Worm (Caenorhabditis elegans) whole organism, L3 larva: ENCODE results near the gene hpr-9.

Experiments used
- aly-2 ChIP-seq: fragments of 150-350 bp; optimal IDR thresholded peaks from 2 replicates; lab custom pipeline; 2014; ENCODE audit warnings: missing biosample characterization, missing genetic modification characterization
- ama-1 ChIP-seq: fragments of 150-350 bp; optimal IDR thresholded peaks from 2 replicates; lab custom pipeline; 2018
- ceh-16 ChIP-seq: sonication (generic microtip); optimal IDR thresholded peaks from 2 replicates; lab custom pipeline; 2017; ENCODE audit warnings: missing biosample characterization, missing genetic modification characterization
- ceh-28 ChIP-seq: fragments of 150-350 bp; optimal IDR thresholded peaks from 2 replicates; lab custom pipeline; 2014; ENCODE audit warnings: missing biosample characterization, missing genetic modification reagents, missing genetic modification characterization
- ceh-82 ChIP-seq: fragments of 150-350 bp; optimal IDR thresholded peaks from 2 replicates; lab custom pipeline; 2014; ENCODE audit warnings: missing biosample characterization, missing genetic modification characterization
- ceh-9 ChIP-seq: sonication (generic microtip); optimal IDR thresholded peaks from 2 replicates; lab custom pipeline; 2018; ENCODE audit warnings: missing biosample characterization, missing genetic modification characterization
- elt-2 ChIP-seq: sonication (generic microtip); optimal IDR thresholded peaks from 2 replicates; lab custom pipeline; 2016; ENCODE audit warnings: missing genetic modification reagents, mild to moderate bottlenecking, missing genetic modification characterization, missing compliant biosample characterization
- elt-3 ChIP-seq, 3 experiments: fragments of 150-350 bp in 1 of 3; sonication (generic microtip) in 2 of 3; optimal IDR thresholded peaks; 2 replicates in 2 of 3; 4 replicates in 1 of 3; lab custom pipeline; 2014 to 2017; ENCODE audit warnings: missing biosample characterization in 3 of 3, missing genetic modification characterization in 3 of 3
- fkh-10 ChIP-seq: sonication (generic microtip); optimal IDR thresholded peaks from 2 replicates; lab custom pipeline; 2017; ENCODE audit warnings: missing biosample characterization, missing genetic modification reagents, missing genetic modification characterization
- fkh-2 ChIP-seq: fragments of 150-350 bp; optimal IDR thresholded peaks from 2 replicates; lab custom pipeline; 2014; ENCODE audit warnings: missing biosample characterization, missing genetic modification reagents, missing genetic modification characterization
- fos-1 ChIP-seq: fragments of 150-350 bp; optimal IDR thresholded peaks from 2 replicates; lab custom pipeline; 2014; ENCODE audit warnings: missing biosample characterization, missing genetic modification characterization
- hmg-11 ChIP-seq: sonication (generic microtip); optimal IDR thresholded peaks from 2 replicates; lab custom pipeline; 2016; ENCODE audit warnings: missing genetic modification characterization, missing compliant biosample characterization
- lin-15B ChIP-seq: fragments of 150-350 bp; optimal IDR thresholded peaks from 2 replicates; lab custom pipeline; 2014; ENCODE audit warnings: missing biosample characterization, missing genetic modification characterization
- lin-39 ChIP-seq: fragments of 150-350 bp; optimal IDR thresholded peaks from 2 replicates; lab custom pipeline; 2018; ENCODE audit warnings: missing biosample characterization, missing genetic modification reagents, missing genetic modification characterization
- lsy-12 ChIP-seq: sonication (generic microtip); optimal IDR thresholded peaks from 2 replicates; lab custom pipeline; 2016; ENCODE audit warnings: mild to moderate bottlenecking, missing genetic modification characterization, missing compliant biosample characterization
- mml-1 ChIP-seq: fragments of 150-350 bp; sonication (generic microtip); optimal IDR thresholded peaks from 3 replicates; lab custom pipeline; 2014; ENCODE audit warnings: missing biosample characterization, missing genetic modification characterization
- nhr-12 ChIP-seq: fragments of 150-350 bp; optimal IDR thresholded peaks from 2 replicates; lab custom pipeline; 2014; ENCODE audit warnings: missing biosample characterization, missing genetic modification characterization
- nhr-23 ChIP-seq: fragments of 150-350 bp; optimal IDR thresholded peaks from 2 replicates; lab custom pipeline; 2014; ENCODE audit warnings: missing biosample characterization, missing genetic modification reagents, missing genetic modification characterization
- nhr-237 ChIP-seq: fragments of 150-350 bp; optimal IDR thresholded peaks from 2 replicates; lab custom pipeline; 2014; ENCODE audit warnings: missing biosample characterization, missing genetic modification characterization
- nhr-25 ChIP-seq: sonication (generic microtip); optimal IDR thresholded peaks from 2 replicates; lab custom pipeline; 2017; ENCODE audit warnings: missing biosample characterization, missing genetic modification characterization
- nhr-28 ChIP-seq: fragments of 150-350 bp; optimal IDR thresholded peaks from 2 replicates; lab custom pipeline; 2014; ENCODE audit warnings: missing biosample characterization, missing genetic modification characterization
- nhr-76 ChIP-seq: fragments of 150-350 bp; sonication (generic microtip); optimal IDR thresholded peaks from 5 replicates; lab custom pipeline; 2014; ENCODE audit warnings: missing biosample characterization, missing genetic modification characterization
- pha-4 ChIP-seq: fragments of 150-350 bp; optimal IDR thresholded peaks from 2 replicates; lab custom pipeline; 2014; ENCODE audit warnings: missing biosample characterization, missing genetic modification reagents, missing genetic modification characterization
- pqm-1 ChIP-seq: fragments of 150-350 bp; optimal IDR thresholded peaks from 2 replicates; lab custom pipeline; 2017; ENCODE audit warnings: missing biosample characterization, missing genetic modification characterization, inconsistent platforms
- sea-2 ChIP-seq: fragments of 150-350 bp; sonication (generic microtip); optimal IDR thresholded peaks from 4 replicates; lab custom pipeline; 2014; ENCODE audit warnings: missing biosample characterization, missing genetic modification reagents, missing genetic modification characterization
- skn-1 ChIP-seq: fragments of 150-350 bp; optimal IDR thresholded peaks from 2 replicates; lab custom pipeline; 2014; ENCODE audit warnings: missing biosample characterization, missing genetic modification characterization
- snpc-4 ChIP-seq: fragments of 150-350 bp; optimal IDR thresholded peaks from 2 replicates; lab custom pipeline; 2014; ENCODE audit warnings: missing biosample characterization, missing genetic modification characterization
- unc-39 ChIP-seq: sonication (generic microtip); optimal IDR thresholded peaks from 4 replicates; lab custom pipeline; 2017; ENCODE audit warnings: missing biosample characterization, missing genetic modification characterization
- unc-62 ChIP-seq: fragments of 150-350 bp; sonication (generic microtip); optimal IDR thresholded peaks from 4 replicates; lab custom pipeline; 2014; ENCODE audit warnings: missing biosample characterization, missing genetic modification reagents, missing genetic modification characterization
- ztf-11 ChIP-seq: fragments of 150-350 bp; optimal IDR thresholded peaks from 2 replicates; lab custom pipeline; 2014; ENCODE audit warnings: missing biosample characterization, missing genetic modification characterization
- ztf-4 ChIP-seq: fragments of 150-350 bp; optimal IDR thresholded peaks from 2 replicates; lab custom pipeline; 2014; ENCODE audit warnings: missing biosample characterization, missing genetic modification characterization

The hpr-9 gene

DNA sequence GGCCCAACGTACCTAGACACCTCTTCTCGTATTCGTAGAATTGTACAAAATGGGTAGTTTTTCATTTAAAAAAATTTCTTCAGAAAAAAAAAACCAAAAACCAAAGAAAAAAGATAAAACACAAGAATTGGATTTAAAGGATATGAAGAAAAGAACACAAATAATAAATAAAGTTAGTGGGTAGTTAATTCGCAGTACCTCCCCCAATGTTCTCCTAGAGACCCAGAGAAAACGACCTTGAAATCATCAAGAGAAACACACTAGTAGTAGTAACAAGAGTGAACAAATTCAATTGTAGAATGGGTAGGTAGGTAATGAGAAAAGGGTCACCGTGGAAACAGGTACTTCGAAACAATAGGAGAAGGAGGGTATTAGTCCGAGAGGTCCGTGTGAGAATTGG is 43.6 kb upstream of the hpr-9 start:
- TF ChIP-seq lsy-12 (no peak), nhr-25 (tag; lab: Kevin White, UChicago) (peak; percentile 49), lin-15B (tag; lab: Kevin White, UChicago) (no peak), pha-4 (tag; lab: Kevin White, UChicago) (no peak), nhr-12 (tag; lab: Kevin White, UChicago) (no peak)

DNA sequence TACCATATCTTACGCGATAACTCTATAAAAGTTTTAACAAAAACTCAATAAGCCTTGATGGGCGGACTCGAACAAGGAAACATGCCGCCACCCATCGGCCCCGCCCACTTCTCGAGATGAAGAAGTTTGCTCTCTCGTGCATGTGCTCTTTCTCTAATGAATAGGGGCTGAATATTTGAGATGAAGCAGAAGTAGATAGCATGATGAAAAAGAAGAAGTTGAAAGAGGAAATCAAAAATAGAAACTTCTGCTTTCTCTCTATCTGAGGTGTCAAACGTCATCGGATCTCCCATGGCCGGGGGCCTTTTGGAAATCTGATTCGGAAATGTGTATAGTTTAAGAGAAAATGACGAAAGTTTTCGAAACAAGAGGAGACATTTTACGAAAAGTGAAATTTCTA is 42.5 kb upstream of the hpr-9 start:
- TF ChIP-seq skn-1 (no peak), lin-39 (no peak), ztf-4 (no peak), nhr-28 (no peak), unc-39 (no peak), mml-1 (tag; lab: Kevin White, UChicago) (no peak), ceh-82 (tag; lab: Kevin White, UChicago) (no peak), lin-15B (tag; lab: Kevin White, UChicago) (no peak), fkh-10 (GFP tag; lab: Kevin White, UChicago) (no peak), pqm-1 (tag; lab: Kevin White, UChicago) (no peak), ceh-28 (tag; lab: Kevin White, UChicago) (no peak), ama-1 (lab: Kevin White, UChicago) (no peak)

DNA sequence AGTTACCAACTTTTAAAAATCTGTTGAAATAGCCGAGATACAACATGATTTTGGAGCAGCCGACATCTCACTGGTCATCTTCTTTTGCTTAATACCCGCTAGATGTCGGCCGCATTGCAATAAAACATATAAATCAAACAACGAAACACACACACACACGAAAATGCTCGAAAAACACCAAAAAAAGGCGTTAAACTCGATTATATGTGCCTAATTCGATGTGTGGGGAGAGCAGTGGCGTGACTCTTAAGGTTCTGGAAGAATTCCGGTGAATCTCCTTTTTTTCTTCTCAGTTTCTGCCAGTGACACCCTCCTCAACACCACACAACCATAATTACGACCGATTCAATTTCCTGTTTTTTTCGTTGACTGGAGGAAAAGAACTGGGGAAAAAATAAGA is 41.1 kb upstream of the hpr-9 start:
- TF ChIP-seq sea-2 (GFP tag; lab: Kevin White, UChicago): no peak
- peak; percentile 24 for TF ChIP-seq snpc-4
- TF ChIP-seq, all 47 proteins: peak for 1

DNA sequence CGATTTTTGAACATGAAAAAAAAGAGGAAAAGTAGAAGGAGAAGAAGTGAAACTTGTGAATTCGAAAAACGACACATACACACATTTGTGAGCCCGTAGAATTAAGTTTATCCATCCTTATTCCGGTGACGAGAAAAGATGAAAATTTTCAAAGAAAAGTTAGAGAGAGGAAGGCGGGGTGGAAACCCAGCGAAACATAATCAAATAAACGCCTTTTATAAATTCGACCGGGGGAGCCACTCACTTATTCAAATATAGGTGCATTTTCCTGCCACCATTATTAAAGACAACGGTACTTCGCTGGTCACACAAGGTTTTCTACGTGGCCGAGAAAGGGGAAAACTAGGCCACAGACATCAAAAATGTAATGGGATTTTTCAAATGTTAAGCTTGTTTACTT is 37.9 kb upstream of the hpr-9 start:
- TF ChIP-seq fos-1 (no peak), ceh-9 (tag; lab: Kevin White, UChicago) (no peak), sea-2 (GFP tag; lab: Kevin White, UChicago) (no peak), ceh-16 (tag; lab: Kevin White, UChicago) (no peak), elt-3 (tag; optimal IDR thresholded peaks at IDR 0.05; lab: Kevin White, UChicago) (no peak), nhr-23 (tag; lab: Kevin White, UChicago) (no peak), ztf-11 (tag; lab: Kevin White, UChicago) (no peak), lin-39 (no peak), skn-1 (no peak), fkh-2 (tag; lab: Kevin White, UChicago) (no peak), nhr-76 (no peak)
- TF ChIP-seq, all 47 proteins: peak for 0

DNA sequence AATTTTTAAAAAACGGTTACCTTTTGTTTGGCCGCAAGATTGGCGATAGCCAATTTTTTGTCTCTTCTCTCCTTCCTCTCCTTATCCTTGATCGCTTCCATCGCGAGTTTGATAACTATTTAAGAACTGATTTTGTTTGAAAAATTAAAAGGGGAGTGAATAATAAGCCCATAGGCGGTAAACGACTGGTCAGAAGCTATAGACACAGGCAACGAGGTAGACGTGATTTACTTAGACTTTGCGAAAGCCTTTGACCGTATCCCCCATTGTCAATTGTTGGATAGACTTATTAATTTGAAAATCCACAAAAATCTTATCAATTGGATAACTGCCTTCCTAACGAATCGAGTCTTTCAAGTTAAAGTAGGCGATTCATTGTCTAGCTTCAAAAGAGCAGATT is 35.1 kb upstream of the hpr-9 start, which contains the start of gene Y45F3A.5:
Gene Y45F3A.5 (minus strand): TSS at position 101 of the 400 bp plus-strand sequence.
- TF ChIP-seq lin-15B (tag; lab: Kevin White, UChicago) (no peak), nhr-237 (no peak), hmg-11 (tag; lab: Kevin White, UChicago) (no peak), ceh-28 (tag; lab: Kevin White, UChicago) (no peak)

DNA sequence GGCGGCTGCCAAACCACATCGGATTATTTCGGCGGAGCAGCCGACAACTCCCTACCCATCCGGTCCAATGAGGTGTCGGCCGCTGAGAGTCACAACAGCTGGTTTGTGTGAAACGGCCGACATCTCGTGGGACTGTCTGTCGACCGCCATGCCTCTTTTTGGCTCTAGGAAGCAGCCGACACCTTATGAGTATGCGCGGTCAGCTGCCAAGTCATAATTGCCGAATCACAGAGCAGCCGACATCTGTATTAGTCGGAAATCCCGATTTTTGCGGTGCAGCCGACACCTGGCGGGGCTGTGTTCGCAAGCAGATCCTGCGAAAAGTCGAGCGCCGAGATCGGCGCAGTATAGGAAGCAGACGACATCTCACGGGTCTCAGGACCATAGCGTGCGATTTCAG is 29.3 kb upstream of the hpr-9 start:
- TF ChIP-seq pha-4 (tag; lab: Kevin White, UChicago) (no peak), ama-1 (lab: Kevin White, UChicago) (no peak), sea-2 (GFP tag; lab: Kevin White, UChicago) (no peak), snpc-4 (no peak), fos-1 (no peak), aly-2 (tag; lab: Kevin White, UChicago) (no peak), unc-62 (GFP tag; lab: Kevin White, UChicago) (no peak), ceh-28 (tag; lab: Kevin White, UChicago) (no peak), ztf-4 (no peak), fkh-10 (GFP tag; lab: Kevin White, UChicago) (no peak), mml-1 (tag; lab: Kevin White, UChicago) (no peak), fkh-2 (tag; lab: Kevin White, UChicago) (no peak), hmg-11 (tag; lab: Kevin White, UChicago) (no peak), nhr-76 (no peak), ceh-82 (tag; lab: Kevin White, UChicago) (no peak), nhr-28 (no peak), lin-39 (no peak), nhr-25 (tag; lab: Kevin White, UChicago) (no peak), unc-39 (no peak), elt-2 (tag; lab: Kevin White, UChicago) (no peak)
